Worm (Caenorhabditis elegans): ENCODE data around the gene C45G9.15.
A peak's percentile ranks its signal among the peaks of the same experiment; 100 is the strongest.

Gene C45G9.15

ce11 chrIII:5078062-5078461 is 26.2 kb upstream of the C45G9.15 start (continued):
- TF ChIP-seq ama-1 (optimal IDR thresholded peaks at IDR 0.05) (no peak), F49E8.2 (tag; optimal IDR thresholded peaks at IDR 0.05; ENCODE audit: borderline replicate concordance) (no peak), T20F7.1 (GFP tag; optimal IDR thresholded peaks at IDR 0.05) (peak; percentile 60), F44E2.7 (GFP tag; IDR thresholded peaks at IDR 0.05) (no peak), nhr-76 (tag; optimal IDR thresholded peaks at IDR 0.05) (no peak), zip-11 (GFP tag; IDR thresholded peaks at IDR 0.05) (no peak), arid-1 (GFP tag; conservative IDR thresholded peaks at IDR 0.05) (no peak), ceh-28 (tag; optimal IDR thresholded peaks at IDR 0.05) (no peak), spr-1 (tag; optimal IDR thresholded peaks at IDR 0.05) (no peak), nhr-10 (tag; optimal IDR thresholded peaks at IDR 0.05) (peak; percentile 25), lin-38 (GFP tag; IDR thresholded peaks at IDR 0.05) (0 out of 2 replicates have a peak, but pooled peaks have one; percentile 30), F26F4.8 (GFP tag; conservative IDR thresholded peaks at IDR 0.05) (no peak), dmd-8 (GFP tag; IDR thresholded peaks at IDR 0.05) (no peak), php-3 (GFP tag; IDR thresholded peaks at IDR 0.05) (0 out of 2 replicates have a peak, but pooled peaks have one; percentile 43), nhr-42 (GFP tag; IDR thresholded peaks at IDR 0.05) (no peak), lir-3 (tag; optimal IDR thresholded peaks at IDR 0.05) (no peak)

ce11 chrIII:5077150-5077814 is 25.4 kb upstream of the C45G9.15 start, which contains the start of gene alh-1:
TSS of gene alh-1 (plus strand) at chrIII:5077764.
- TF ChIP-seq dpl-1 (GFP tag; optimal IDR thresholded peaks at IDR 0.05) = no peak
- TF ChIP-seq mdt-29 (GFP tag; IDR thresholded peaks at IDR 0.05) = no peak
- no peak for TF ChIP-seq dmd-9 (GFP tag; IDR thresholded peaks at IDR 0.05)
- peak; percentile 75 for TF ChIP-seq hlh-11 (tag; optimal IDR thresholded peaks at IDR 0.05)
- no peak for TF ChIP-seq lin-29 (GFP tag; IDR thresholded peaks at IDR 0.05)
- TF ChIP-seq lin-15B (tag; optimal IDR thresholded peaks at IDR 0.05) = no peak
- TF ChIP-seq lin-39 (tag; optimal IDR thresholded peaks at IDR 0.05) = no peak
- no peak for TF ChIP-seq ceh-32 (tag; optimal IDR thresholded peaks at IDR 0.05; ENCODE audit: poor library complexity)
- TF ChIP-seq nhr-76 (tag; optimal IDR thresholded peaks at IDR 0.05) = no peak
- no peak for TF ChIP-seq spr-3 (GFP tag; optimal IDR thresholded peaks at IDR 0.05)
- TF ChIP-seq ces-1 (GFP tag; optimal IDR thresholded peaks at IDR 0.05) = no peak
- no peak for TF ChIP-seq dmd-8 (GFP tag; IDR thresholded peaks at IDR 0.05)
- TF ChIP-seq nhr-42 (GFP tag; IDR thresholded peaks at IDR 0.05) = no peak
- no peak for TF ChIP-seq zip-11 (GFP tag; IDR thresholded peaks at IDR 0.05)
- no peak for TF ChIP-seq sdz-12 (GFP tag; optimal IDR thresholded peaks at IDR 0.05)
- no peak for TF ChIP-seq cey-2 (tag; optimal IDR thresholded peaks at IDR 0.05; ENCODE audit: borderline replicate concordance, insufficient read depth)
- TF ChIP-seq T20F7.1 (GFP tag; optimal IDR thresholded peaks at IDR 0.05) = peak; percentile 12
- no peak for TF ChIP-seq ama-1 (optimal IDR thresholded peaks at IDR 0.05)
- TF ChIP-seq T26A8.4 (GFP tag; IDR thresholded peaks at IDR 0.05) = no peak
- no peak for TF ChIP-seq pha-4 (GFP tag; IDR thresholded peaks at IDR 0.05)
- peak; percentile 23 for TF ChIP-seq pha-4 (tag; optimal IDR thresholded peaks at IDR 0.05)
- TF ChIP-seq daf-16 (GFP tag; optimal IDR thresholded peaks at IDR 0.05) = no peak
- TF ChIP-seq daf-16 (tag; optimal IDR thresholded peaks at IDR 0.05) = peak; percentile 79
- TF ChIP-seq nhr-77 (tag; optimal IDR thresholded peaks at IDR 0.05) = peak; percentile 35
- peak; percentile 54 for TF ChIP-seq nhr-28 (tag; optimal IDR thresholded peaks at IDR 0.05)
- no peak for TF ChIP-seq nhr-6 (tag; optimal IDR thresholded peaks at IDR 0.05)
- peak; percentile 21 for TF ChIP-seq hlh-30 (tag; optimal IDR thresholded peaks at IDR 0.05; ENCODE audit: insufficient read depth)
- no peak for TF ChIP-seq gei-8 (GFP tag; optimal IDR thresholded peaks at IDR 0.05)
- no peak for TF ChIP-seq ceh-20 (GFP tag; IDR thresholded peaks at IDR 0.05)
- TF ChIP-seq mdl-1 (tag; optimal IDR thresholded peaks at IDR 0.05) = peak in 1 of 2 experiments; percentile 67
- no peak for TF ChIP-seq daf-19 (GFP tag; conservative IDR thresholded peaks at IDR 0.05)
- peak; percentile 53 for TF ChIP-seq mxl-3 (GFP tag; optimal IDR thresholded peaks at IDR 0.05)
- TF ChIP-seq unc-130 (GFP tag; optimal IDR thresholded peaks at IDR 0.05) = no peak
- TF ChIP-seq ceh-62 (tag; optimal IDR thresholded peaks at IDR 0.05) = no peak
- no peak for TF ChIP-seq F10B5.3 (tag; optimal IDR thresholded peaks at IDR 0.05)
- no peak for TF ChIP-seq snpc-1.2 (GFP tag; IDR thresholded peaks at IDR 0.05)
- no peak for TF ChIP-seq nhr-10 (tag; optimal IDR thresholded peaks at IDR 0.05)
- no peak for TF ChIP-seq snpc-4 (tag; optimal IDR thresholded peaks at IDR 0.05)
- no peak for TF ChIP-seq Y48G9A.11 (GFP tag; IDR thresholded peaks at IDR 0.05)
- TF ChIP-seq Y105C5A.15 (GFP tag; IDR thresholded peaks at IDR 0.05) = no peak
